Fruit fly (Drosophila melanogaster): ENCODE measurements around the gene CG13461.

dm6 chr3L:15007271-15007948, 44.9 kb downstream of the CG13461 start:
- TF ChIP-seq Lpt (GFP tag; optimal IDR thresholded peaks at IDR 0.05) (peak; percentile 20), CG16779 (tag; optimal IDR thresholded peaks at IDR 0.05) (no peak), Smox (GFP tag; optimal IDR thresholded peaks at IDR 0.05) (peak; percentile 18), fd85E (GFP tag; optimal IDR thresholded peaks at IDR 0.05) (no peak), CG15336 (GFP tag; IDR thresholded peaks at IDR 0.05) (peak; percentile 55), Eip75B (GFP tag; optimal IDR thresholded peaks at IDR 0.05) (peak; percentile 28), Sox102F (GFP tag; optimal IDR thresholded peaks at IDR 0.05) (peak; percentile 17), dsx (GFP tag; optimal IDR thresholded peaks at IDR 0.05; ENCODE audit: poor library complexity, severe bottlenecking) (peak; percentile 8), Sox15 (GFP tag; optimal IDR thresholded peaks at IDR 0.05) (no peak)
